Fruit fly (Drosophila melanogaster): ENCODE data around the gene Cyp4d14.
A peak's percentile ranks its signal among the peaks of the same experiment; 100 is the strongest.

Cyp4d14 gene

dm6 chrX:2145690-2146470 lies 29.2 kb downstream of the Cyp4d14 start (continued):
- TF ChIP-seq CG3032 (tag; optimal IDR thresholded peaks at IDR 0.05), result peak; percentile 52
- TF ChIP-seq CG6792 (GFP tag; optimal IDR thresholded peaks at IDR 0.05), result peak; percentile 52
- peak; percentile 54 for TF ChIP-seq CG8319 (GFP tag; optimal IDR thresholded peaks at IDR 0.05)
- TF ChIP-seq cyc (GFP tag; optimal IDR thresholded peaks at IDR 0.05), result peak; percentile 65
- TF ChIP-seq CG6808 (GFP tag; optimal IDR thresholded peaks at IDR 0.05), result peak; percentile 32
- TF ChIP-seq CG34406 (GFP tag; optimal IDR thresholded peaks at IDR 0.05), result peak; percentile 6
- TF ChIP-seq CG11294 (GFP tag; IDR thresholded peaks at IDR 0.05), result no peak
- TF ChIP-seq CG11902 (GFP tag; optimal IDR thresholded peaks at IDR 0.05), result peak; percentile 48
- peak; percentile 48 for TF ChIP-seq dac (GFP tag; optimal IDR thresholded peaks at IDR 0.05)
- TF ChIP-seq Lpt (GFP tag; optimal IDR thresholded peaks at IDR 0.05), result no peak

DNA sequence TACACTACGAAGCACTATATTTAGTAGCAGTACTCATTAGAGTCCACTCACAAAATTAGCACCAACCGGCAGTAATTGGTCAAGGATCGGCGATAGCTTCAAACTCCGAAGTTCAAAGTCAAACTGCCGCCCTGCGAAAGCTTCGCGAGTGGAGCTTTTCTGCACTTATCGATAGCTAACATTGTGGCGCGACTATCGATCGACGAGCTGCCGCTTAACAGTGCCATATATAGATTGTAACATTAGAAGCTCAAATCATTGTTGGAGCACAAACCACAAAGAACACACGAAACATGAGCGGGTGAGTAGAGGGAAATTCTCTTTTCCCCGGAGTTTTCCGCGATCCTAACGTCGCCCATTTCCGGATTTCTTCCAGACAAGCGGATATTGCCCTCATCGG lies 30.0 kb downstream of the Cyp4d14 start, which contains the start of gene Pgd:
Gene Pgd (plus strand): TSS at position 23 of the 400 bp plus-strand sequence.
- TF ChIP-seq Sox14 (GFP tag; optimal IDR thresholded peaks at IDR 0.05) (peak; percentile 1), spab (GFP tag; optimal IDR thresholded peaks at IDR 0.05) (no peak), CG6792 (GFP tag; optimal IDR thresholded peaks at IDR 0.05) (no peak), Sox15 (GFP tag; optimal IDR thresholded peaks at IDR 0.05) (no peak), Eip75B (GFP tag; optimal IDR thresholded peaks at IDR 0.05) (no peak), lz (GFP tag; optimal IDR thresholded peaks at IDR 0.05) (no peak), ss (GFP tag; optimal IDR thresholded peaks at IDR 0.05) (peak in 1 of 2 experiments; percentile 28), CG6163 (GFP tag; IDR thresholded peaks at IDR 0.05) (no peak), Hr38 (GFP tag; optimal IDR thresholded peaks at IDR 0.05) (no peak), CG8632 (GFP tag; optimal IDR thresholded peaks at IDR 0.05) (no peak), Blimp-1 (GFP tag; optimal IDR thresholded peaks at IDR 0.05) (no peak), Met (GFP tag; optimal IDR thresholded peaks at IDR 0.05) (no peak), CG15336 (GFP tag; IDR thresholded peaks at IDR 0.05) (peak; percentile 34; the same call in 1 of the 2 replicates), Sox102F (GFP tag; optimal IDR thresholded peaks at IDR 0.05) (no peak), CG4318 (GFP tag; optimal IDR thresholded peaks at IDR 0.05) (no peak), fkh (GFP tag; optimal IDR thresholded peaks at IDR 0.05) (no peak), CG31627 (GFP tag; optimal IDR thresholded peaks at IDR 0.05) (no peak), dsx (GFP tag; optimal IDR thresholded peaks at IDR 0.05; ENCODE audit: poor library complexity, severe bottlenecking) (peak; percentile 59), CG3919 (GFP tag; optimal IDR thresholded peaks at IDR 0.05) (no peak), topi (GFP tag; optimal IDR thresholded peaks at IDR 0.05) (no peak), CG34406 (GFP tag; optimal IDR thresholded peaks at IDR 0.05) (no peak), CG9139 (GFP tag; optimal IDR thresholded peaks at IDR 0.05) (no peak), CG8319 (GFP tag; optimal IDR thresholded peaks at IDR 0.05) (no peak), Lpt (GFP tag; optimal IDR thresholded peaks at IDR 0.05) (no peak), CG6854 (GFP tag; optimal IDR thresholded peaks at IDR 0.05) (no peak), CG7368 (GFP tag; optimal IDR thresholded peaks at IDR 0.05) (no peak), CG32006 (GFP tag; optimal IDR thresholded peaks at IDR 0.05) (no peak), esn (GFP tag; optimal IDR thresholded peaks at IDR 0.05) (no peak), achi (GFP tag; optimal IDR thresholded peaks at IDR 0.05) (no peak), fd85E (GFP tag; optimal IDR thresholded peaks at IDR 0.05) (no peak), salr (GFP tag; optimal IDR thresholded peaks at IDR 0.05) (no peak), CG11762 (GFP tag; optimal IDR thresholded peaks at IDR 0.05; ENCODE audit: insufficient read depth) (no peak), CG10631 (GFP tag; optimal IDR thresholded peaks at IDR 0.05) (no peak), vri (GFP tag; optimal IDR thresholded peaks at IDR 0.05) (no peak), Hr39 (GFP tag; optimal IDR thresholded peaks at IDR 0.05) (no peak), OdsH (GFP tag; optimal IDR thresholded peaks at IDR 0.05) (no peak), fd59A (GFP tag; optimal IDR thresholded peaks at IDR 0.05) (no peak), CG11294 (GFP tag; IDR thresholded peaks at IDR 0.05) (no peak), Ets21C (GFP tag; optimal IDR thresholded peaks at IDR 0.05) (no peak), CG10669 (GFP tag; optimal IDR thresholded peaks at IDR 0.05) (no peak), CG11902 (GFP tag; optimal IDR thresholded peaks at IDR 0.05) (no peak), Eip78C (GFP tag) (no peak), Gug (GFP tag; IDR thresholded peaks at IDR 0.05) (no peak), Ets96B (tag; optimal IDR thresholded peaks at IDR 0.05) (no peak), cyc (GFP tag; optimal IDR thresholded peaks at IDR 0.05) (no peak)
